Fruit fly (Drosophila melanogaster): ENCODE measurements around the gene CG4325.

Gene CG4325

DNA sequence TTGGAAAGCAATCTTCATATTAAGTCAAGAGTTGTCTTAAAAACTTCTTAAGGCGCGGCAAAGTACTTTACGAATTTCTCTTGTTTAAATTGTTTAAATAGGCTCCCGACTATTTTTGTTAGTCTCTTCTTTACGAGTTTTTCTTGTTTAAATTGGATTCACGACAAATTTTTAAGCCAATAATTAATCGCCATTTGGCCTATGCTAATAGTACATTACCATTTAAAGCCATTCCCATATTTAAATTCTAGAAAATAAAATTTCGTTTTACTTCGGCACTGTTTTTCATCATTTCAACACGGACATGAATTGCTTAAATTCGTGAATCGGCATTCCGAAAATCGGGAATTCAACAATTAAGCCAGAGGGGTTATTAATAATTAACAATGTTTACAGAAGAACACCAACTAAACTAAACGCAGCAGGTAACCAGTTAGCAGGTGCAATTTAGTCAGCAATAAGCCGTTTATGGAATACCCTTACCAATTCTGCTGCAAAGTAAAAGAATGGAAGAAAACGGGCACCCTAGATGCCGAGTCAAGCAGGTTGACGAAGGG lies 34.1 kb downstream of the CG4325 start (continued):
- TF ChIP-seq CG11398 (GFP tag; optimal IDR thresholded peaks at IDR 0.05) = peak; percentile 28
- TF ChIP-seq Asciz (GFP tag; optimal IDR thresholded peaks at IDR 0.05) = peak; percentile 62
- no peak for TF ChIP-seq CG43689 (GFP tag; IDR thresholded peaks at IDR 0.05)
- peak; percentile 26 for TF ChIP-seq NK7.1 (GFP tag; optimal IDR thresholded peaks at IDR 0.05)
- TF ChIP-seq wek (GFP tag; optimal IDR thresholded peaks at IDR 0.05) = peak; percentile 95
- no peak for TF ChIP-seq CG3065 (GFP tag; optimal IDR thresholded peaks at IDR 0.05)
- peak; percentile 49 for TF ChIP-seq CG1529 (GFP tag; optimal IDR thresholded peaks at IDR 0.05)
- TF ChIP-seq CG6254 (GFP tag; optimal IDR thresholded peaks at IDR 0.05) = peak; percentile 36
- TF ChIP-seq CG18011 (GFP tag; optimal IDR thresholded peaks at IDR 0.05) = peak; percentile 44
- TF ChIP-seq TFAM (GFP tag; optimal IDR thresholded peaks at IDR 0.05) = no peak
- peak; percentile 61 for TF ChIP-seq CG17568 (GFP tag; optimal IDR thresholded peaks at IDR 0.05)
- peak; percentile 44; the same call in 2 of the 3 replicates for TF ChIP-seq Mrtf (GFP tag; IDR thresholded peaks at IDR 0.05)
- no peak for TF ChIP-seq CG10565 (GFP tag; optimal IDR thresholded peaks at IDR 0.05)
- TF ChIP-seq CkIIα-i1 (GFP tag; IDR thresholded peaks at IDR 0.05) = no peak
- TF ChIP-seq H15 (GFP tag; IDR thresholded peaks at IDR 0.05) = 0 out of 3 replicates have a peak, but pooled peaks have one; percentile 23
- TF ChIP-seq CG18619 (GFP tag; optimal IDR thresholded peaks at IDR 0.05) = peak; percentile 86
- TF ChIP-seq cwo (GFP tag; optimal IDR thresholded peaks at IDR 0.05) = peak; percentile 36
- TF ChIP-seq bab2 (GFP tag; optimal IDR thresholded peaks at IDR 0.05) = peak; percentile 73
- peak; percentile 69 for TF ChIP-seq CG15696 (tag; optimal IDR thresholded peaks at IDR 0.05)
- peak; percentile 86 for TF ChIP-seq CG7556 (GFP tag; optimal IDR thresholded peaks at IDR 0.05)
- peak; percentile 74 for TF ChIP-seq CG8924 (tag; optimal IDR thresholded peaks at IDR 0.05)
- TF ChIP-seq PHDP (tag; optimal IDR thresholded peaks at IDR 0.05) = peak; percentile 61
- peak; percentile 51 for TF ChIP-seq CG12219 (GFP tag; optimal IDR thresholded peaks at IDR 0.05)
- peak; percentile 80 for TF ChIP-seq crc (GFP tag; optimal IDR thresholded peaks at IDR 0.05)
- TF ChIP-seq btn (GFP tag; optimal IDR thresholded peaks at IDR 0.05) = peak; percentile 31
- TF ChIP-seq CG1602 (GFP tag; optimal IDR thresholded peaks at IDR 0.05) = peak; percentile 72
- TF ChIP-seq CG9876 (GFP tag; optimal IDR thresholded peaks at IDR 0.05) = no peak
- TF ChIP-seq CG15073 (GFP tag; optimal IDR thresholded peaks at IDR 0.05) = peak; percentile 37
- peak; percentile 26 for TF ChIP-seq Sry-δ (GFP tag; optimal IDR thresholded peaks at IDR 0.05)
- peak; percentile 16 for TF ChIP-seq ATbp (GFP tag; optimal IDR thresholded peaks at IDR 0.05)
- peak; percentile 79 for TF ChIP-seq slp2 (GFP tag; optimal IDR thresholded peaks at IDR 0.05)
- no peak for TF ChIP-seq Doc2 (GFP tag; IDR thresholded peaks at IDR 0.05)
- TF ChIP-seq CG11695 (GFP tag; IDR thresholded peaks at IDR 0.05) = no peak; the same call in 2 of the 3 replicates
- TF ChIP-seq wdn (GFP tag; IDR thresholded peaks at IDR 0.05) = peak; percentile 52; the same call in 1 of the 2 replicates
- TF ChIP-seq Ada2b (GFP tag; IDR thresholded peaks at IDR 0.05) = peak; percentile 51; the same call in 1 of the 2 replicates
- no peak for TF ChIP-seq tll (GFP tag; optimal IDR thresholded peaks at IDR 0.05)
- peak; percentile 31; the same call in 1 of the 2 replicates for TF ChIP-seq E2f2 (GFP tag; IDR thresholded peaks at IDR 0.05)
- TF ChIP-seq CG2120 (GFP tag; optimal IDR thresholded peaks at IDR 0.05) = peak; percentile 79
- TF ChIP-seq eve (GFP tag; optimal IDR thresholded peaks at IDR 0.05) = no peak
- peak; percentile 79 for TF ChIP-seq CG2712 (tag; optimal IDR thresholded peaks at IDR 0.05)
- peak; percentile 8 for TF ChIP-seq CG5245 (GFP tag; optimal IDR thresholded peaks at IDR 0.05)
- TF ChIP-seq CG17612 (GFP tag; IDR thresholded peaks at IDR 0.05) = no peak
- TF ChIP-seq oc (tag; optimal IDR thresholded peaks at IDR 0.05) = no peak
- no peak for TF ChIP-seq gce (GFP tag; IDR thresholded peaks at IDR 0.05)
- peak; percentile 85 for TF ChIP-seq CG9437 (GFP tag; optimal IDR thresholded peaks at IDR 0.05)
- no peak for TF ChIP-seq nerfin-2 (GFP tag; IDR thresholded peaks at IDR 0.05; ENCODE audit: partially characterized antibody)
- peak; percentile 38 for TF ChIP-seq maf-S (GFP tag; optimal IDR thresholded peaks at IDR 0.05)
- TF ChIP-seq D19B (GFP tag; optimal IDR thresholded peaks at IDR 0.05) = peak; percentile 66
- no peak for TF ChIP-seq sc (optimal IDR thresholded peaks at IDR 0.05)
- TF ChIP-seq sc (GFP tag; optimal IDR thresholded peaks at IDR 0.05) = peak; percentile 80
